Worm (Caenorhabditis elegans): ENCODE data around the gene unc-79.

The unc-79 gene

ce11 chrIII:4095441-4096095, 29.1 kb downstream of the unc-79 start, which contains the start of gene C03C10.7:
Gene C03C10.7, plus strand, starts transcription at chrIII:4096045.
- TF ChIP-seq dao-5 (tag; optimal IDR thresholded peaks at IDR 0.05), result no peak
- no peak for TF ChIP-seq W03F9.2 (tag; optimal IDR thresholded peaks at IDR 0.05)
- no peak for TF ChIP-seq him-1 (tag; optimal IDR thresholded peaks at IDR 0.05)

ce11 chrIII:4096370-4096842, 30.0 kb downstream of the unc-79 start:
- TF ChIP-seq dao-5 (tag; optimal IDR thresholded peaks at IDR 0.05) (no peak), him-1 (tag; optimal IDR thresholded peaks at IDR 0.05) (no peak), W03F9.2 (tag; optimal IDR thresholded peaks at IDR 0.05) (no peak)

- no peak for TF ChIP-seq W03F9.2 (tag; optimal IDR thresholded peaks at IDR 0.05)
- no peak for TF ChIP-seq him-1 (tag; optimal IDR thresholded peaks at IDR 0.05)
- TF ChIP-seq dao-5 (tag; optimal IDR thresholded peaks at IDR 0.05), result no peak
These were observed 31.7 kb downstream of the unc-79 start, which contains the start of gene rei-1 for ce11 chrIII:4098107-4098620. Gene rei-1, minus strand, starts transcription at chrIII:4098190.

- TF ChIP-seq him-1 (tag; optimal IDR thresholded peaks at IDR 0.05) (no peak), dao-5 (tag; optimal IDR thresholded peaks at IDR 0.05) (no peak), W03F9.2 (tag; optimal IDR thresholded peaks at IDR 0.05) (no peak)
These were observed 32.3 kb downstream of the unc-79 start for ce11 chrIII:4098751-4099150.

ce11 chrIII:4099884-4100596, 33.6 kb downstream of the unc-79 start:
- TF ChIP-seq dao-5 (tag; optimal IDR thresholded peaks at IDR 0.05), result no peak

ce11 chrIII:4101016-4101415, 34.6 kb downstream of the unc-79 start:
- TF ChIP-seq him-1 (tag; optimal IDR thresholded peaks at IDR 0.05), result no peak
- no peak for TF ChIP-seq W03F9.2 (tag; optimal IDR thresholded peaks at IDR 0.05)
- TF ChIP-seq dao-5 (tag; optimal IDR thresholded peaks at IDR 0.05), result no peak

- TF ChIP-seq W03F9.2 (tag; optimal IDR thresholded peaks at IDR 0.05), result no peak
- no peak for TF ChIP-seq him-1 (tag; optimal IDR thresholded peaks at IDR 0.05)
- TF ChIP-seq dao-5 (tag; optimal IDR thresholded peaks at IDR 0.05), result no peak
These were observed 35.6 kb downstream of the unc-79 start for ce11 chrIII:4102039-4102438.

ce11 chrIII:4103171-4103570, 36.7 kb downstream of the unc-79 start:
- TF ChIP-seq dao-5 (tag; optimal IDR thresholded peaks at IDR 0.05), result no peak
- TF ChIP-seq W03F9.2 (tag; optimal IDR thresholded peaks at IDR 0.05), result no peak
- TF ChIP-seq him-1 (tag; optimal IDR thresholded peaks at IDR 0.05), result no peak

- no peak for TF ChIP-seq him-1 (tag; optimal IDR thresholded peaks at IDR 0.05)
- TF ChIP-seq W03F9.2 (tag; optimal IDR thresholded peaks at IDR 0.05), result no peak
- TF ChIP-seq dao-5 (tag; optimal IDR thresholded peaks at IDR 0.05), result no peak
These were observed 40.2 kb downstream of the unc-79 start for ce11 chrIII:4106611-4107010.

- TF ChIP-seq dao-5 (tag; optimal IDR thresholded peaks at IDR 0.05), result no peak
- TF ChIP-seq him-1 (tag; optimal IDR thresholded peaks at IDR 0.05), result no peak
- TF ChIP-seq W03F9.2 (tag; optimal IDR thresholded peaks at IDR 0.05), result no peak
These were observed 40.8 kb downstream of the unc-79 start for ce11 chrIII:4107227-4107626.

- TF ChIP-seq W03F9.2 (tag; optimal IDR thresholded peaks at IDR 0.05) (no peak), dao-5 (tag; optimal IDR thresholded peaks at IDR 0.05) (no peak), him-1 (tag; optimal IDR thresholded peaks at IDR 0.05) (no peak)
These were observed 41.6 kb downstream of the unc-79 start for ce11 chrIII:4107929-4108520.

ce11 chrIII:4113594-4113993, 47.2 kb downstream of the unc-79 start:
- TF ChIP-seq dao-5 (tag; optimal IDR thresholded peaks at IDR 0.05) (no peak), him-1 (tag; optimal IDR thresholded peaks at IDR 0.05) (no peak), W03F9.2 (tag; optimal IDR thresholded peaks at IDR 0.05) (no peak)

- no peak for TF ChIP-seq dao-5 (tag; optimal IDR thresholded peaks at IDR 0.05)
- no peak for TF ChIP-seq him-1 (tag; optimal IDR thresholded peaks at IDR 0.05)
- TF ChIP-seq W03F9.2 (tag; optimal IDR thresholded peaks at IDR 0.05), result no peak
These were observed 48.7 kb downstream of the unc-79 start, which contains the start of gene unc-103 for ce11 chrIII:4115085-4115484. Gene unc-103, plus strand, starts transcription at chrIII:4115385.

- TF ChIP-seq dao-5 (tag; optimal IDR thresholded peaks at IDR 0.05) (no peak), him-1 (tag; optimal IDR thresholded peaks at IDR 0.05) (no peak), W03F9.2 (tag; optimal IDR thresholded peaks at IDR 0.05) (no peak)
These were observed 53.3 kb downstream of the unc-79 start for ce11 chrIII:4119736-4120135.
